Worm (Caenorhabditis elegans) whole organism, mixed stage, embryonic: ENCODE data around the gene lim-4.

Source experiments
- M03D4.4 ChIP-seq: sonication (generic microtip); optimal IDR thresholded peaks from 2 replicates; lab custom pipeline; 2017; ENCODE audit warnings: mild to moderate bottlenecking, missing genetic modification characterization, missing compliant biosample characterization
- bed-3 ChIP-seq: fragments of 200-800 bp; sonication (Bioruptor generic); optimal IDR thresholded peaks from 3 replicates; lab custom pipeline; 2018; ENCODE audit warnings: mild to moderate bottlenecking, missing genetic modification characterization, moderate library complexity, missing compliant biosample characterization
- blmp-1 ChIP-seq: fragments of 150-350 bp; optimal IDR thresholded peaks from 2 replicates; lab custom pipeline; 2014; ENCODE audit warnings: missing biosample characterization, missing genetic modification characterization
- ceh-39 ChIP-seq: fragments of 150-350 bp; optimal IDR thresholded peaks from 2 replicates; lab custom pipeline; 2014; ENCODE audit warnings: missing biosample characterization, missing genetic modification characterization
- ceh-43 ChIP-seq: fragments of 200-800 bp; sonication (Bioruptor generic); optimal IDR thresholded peaks from 2 replicates; lab custom pipeline; 2018; ENCODE audit warnings: mild to moderate bottlenecking, missing genetic modification characterization, moderate library complexity, missing compliant biosample characterization
- ceh-83 ChIP-seq: fragments of 200-800 bp; sonication (Bioruptor generic); optimal IDR thresholded peaks from 2 replicates; lab custom pipeline; 2018; ENCODE audit warnings: mild to moderate bottlenecking, missing genetic modification characterization, missing compliant biosample characterization
- ces-1 ChIP-seq: fragments of 150-350 bp; optimal IDR thresholded peaks from 2 replicates; lab custom pipeline; 2014; ENCODE audit warnings: missing biosample characterization, missing genetic modification reagents, missing genetic modification characterization
- cnd-1 ChIP-seq: fragments of 200-800 bp; sonication (Bioruptor generic); optimal IDR thresholded peaks from 2 replicates; lab custom pipeline; 2018; ENCODE audit warnings: mild to moderate bottlenecking, missing genetic modification characterization, missing compliant biosample characterization
- drap-1 ChIP-seq: fragments of 200-800 bp; sonication (Bioruptor generic); optimal IDR thresholded peaks from 3 replicates; lab custom pipeline; 2018; ENCODE audit warnings: mild to moderate bottlenecking, missing genetic modification characterization, missing compliant biosample characterization
- elt-1 ChIP-seq: sonication (generic microtip); optimal IDR thresholded peaks from 2 replicates; lab custom pipeline; 2017; ENCODE audit warnings: missing genetic modification characterization, mild to moderate bottlenecking, missing compliant biosample characterization, antibody characterized with exemption, moderate library complexity, borderline replicate concordance; ENCODE audit not compliant: insufficient read depth
- elt-3 ChIP-seq: fragments of 150-350 bp; optimal IDR thresholded peaks from 2 replicates; lab custom pipeline; 2014; ENCODE audit warnings: missing biosample characterization, missing genetic modification characterization
- flh-1 ChIP-seq: fragments of 200-800 bp; sonication (Bioruptor generic); optimal IDR thresholded peaks from 2 replicates; lab custom pipeline; 2018; ENCODE audit warnings: mild to moderate bottlenecking, missing genetic modification characterization, moderate library complexity, missing compliant biosample characterization
- ham-2 ChIP-seq: fragments of 200-800 bp; sonication (Bioruptor generic); optimal IDR thresholded peaks from 2 replicates; lab custom pipeline; 2018; ENCODE audit warnings: mild to moderate bottlenecking, missing genetic modification characterization, missing compliant biosample characterization
- lin-32 ChIP-seq: fragments of 200-800 bp; sonication (Bioruptor generic); optimal IDR thresholded peaks from 2 replicates; lab custom pipeline; 2018; ENCODE audit warnings: mild to moderate bottlenecking, missing genetic modification characterization, missing compliant biosample characterization
- lsy-2 ChIP-seq: fragments of 150-350 bp; optimal IDR thresholded peaks from 2 replicates; lab custom pipeline; 2014; ENCODE audit warnings: missing biosample characterization, missing genetic modification characterization
- mep-1 ChIP-seq: fragments of 150-350 bp; optimal IDR thresholded peaks from 2 replicates; lab custom pipeline; 2017; ENCODE audit warnings: missing biosample characterization, missing genetic modification reagents, missing genetic modification characterization, inconsistent platforms
- mls-2 ChIP-seq: sonication (generic microtip); optimal IDR thresholded peaks from 2 replicates; lab custom pipeline; 2016; ENCODE audit warnings: mild to moderate bottlenecking, missing genetic modification characterization, moderate library complexity, missing compliant biosample characterization
- nhr-12 ChIP-seq: fragments of 150-350 bp; optimal IDR thresholded peaks from 2 replicates; lab custom pipeline; 2014; ENCODE audit warnings: missing biosample characterization, missing genetic modification characterization
- nhr-237 ChIP-seq: fragments of 150-350 bp; optimal IDR thresholded peaks from 2 replicates; lab custom pipeline; 2014; ENCODE audit warnings: missing biosample characterization, missing genetic modification characterization
- nhr-28 ChIP-seq: fragments of 150-350 bp; optimal IDR thresholded peaks from 2 replicates; lab custom pipeline; 2014; ENCODE audit warnings: missing biosample characterization, missing genetic modification characterization
- nhr-76 ChIP-seq: sonication (generic microtip); optimal IDR thresholded peaks from 2 replicates; lab custom pipeline; 2017; ENCODE audit warnings: missing biosample characterization, missing genetic modification characterization
- pha-4 ChIP-seq: fragments of 150-350 bp; optimal IDR thresholded peaks from 2 replicates; lab custom pipeline; 2018; ENCODE audit warnings: missing biosample characterization, missing genetic modification reagents, missing genetic modification characterization
- sem-2 ChIP-seq: fragments of 200-800 bp; sonication (Bioruptor generic); optimal IDR thresholded peaks from 2 replicates; lab custom pipeline; 2018; ENCODE audit warnings: mild to moderate bottlenecking, missing genetic modification characterization, missing compliant biosample characterization
- snpc-4 ChIP-seq: fragments of 150-350 bp; optimal IDR thresholded peaks from 2 replicates; lab custom pipeline; 2014; ENCODE audit warnings: missing biosample characterization, missing genetic modification characterization
- sptf-1 ChIP-seq: sonication (generic microtip); optimal IDR thresholded peaks from 2 replicates; lab custom pipeline; 2017; ENCODE audit warnings: mild to moderate bottlenecking, missing genetic modification characterization, moderate library complexity, missing compliant biosample characterization
- tbx-8 ChIP-seq: fragments of 200-800 bp; sonication (Bioruptor generic); optimal IDR thresholded peaks from 2 replicates; lab custom pipeline; 2018; ENCODE audit warnings: mild to moderate bottlenecking, missing genetic modification characterization, moderate library complexity, missing compliant biosample characterization
- unc-120 ChIP-seq: sonication (generic microtip); optimal IDR thresholded peaks from 2 replicates; lab custom pipeline; 2017; ENCODE audit warnings: missing genetic modification characterization, missing compliant biosample characterization; ENCODE audit not compliant: poor library complexity, severe bottlenecking
- unc-39 ChIP-seq: fragments of 150-350 bp; optimal IDR thresholded peaks from 2 replicates; lab custom pipeline; 2014; ENCODE audit warnings: missing biosample characterization, missing genetic modification characterization
- unc-62 ChIP-seq: fragments of 150-350 bp; optimal IDR thresholded peaks from 2 replicates; lab custom pipeline; 2014; ENCODE audit warnings: missing biosample characterization, missing genetic modification reagents, missing genetic modification characterization
- zip-8 ChIP-seq: fragments of 150-350 bp; optimal IDR thresholded peaks from 2 replicates; lab custom pipeline; 2014; ENCODE audit warnings: missing biosample characterization, missing genetic modification characterization
- ztf-11 ChIP-seq: fragments of 150-350 bp; optimal IDR thresholded peaks from 2 replicates; lab custom pipeline; 2014; ENCODE audit warnings: missing biosample characterization, missing genetic modification characterization

Gene lim-4

ce11 chrX:3837752-3838159 is 35.6 kb downstream of the lim-4 start:
- TF ChIP-seq elt-1 (tag; lab: Kevin White, UChicago) (peak; percentile 75), unc-39 (tag; lab: Kevin White, UChicago) (no peak), sptf-1 (no peak), ham-2 (peak; percentile 16), mep-1 (tag; lab: Kevin White, UChicago) (no peak), unc-62 (GFP tag; lab: Kevin White, UChicago) (peak; percentile 7), blmp-1 (peak; percentile 73)

- TF ChIP-seq lsy-2 (no peak), ham-2 (no peak), unc-120 (tag; lab: Kevin White, UChicago) (no peak), nhr-12 (tag; lab: Kevin White, UChicago) (no peak), drap-1 (GFP tag; lab: Kevin White, UChicago) (no peak), ceh-39 (tag; lab: Kevin White, UChicago) (no peak), snpc-4 (tag; lab: Kevin White, UChicago) (no peak), nhr-237 (tag; lab: Kevin White, UChicago) (no peak), cnd-1 (no peak), bed-3 (GFP tag; lab: Kevin White, UChicago) (no peak), elt-1 (tag; lab: Kevin White, UChicago) (no peak), pha-4 (tag; lab: Kevin White, UChicago) (no peak), mls-2 (tag; lab: Kevin White, UChicago) (no peak)
- TF ChIP-seq, all 35 proteins: peak for 0
These were observed 37.7 kb downstream of the lim-4 start for ce11 chrX:3835632-3836031.

- TF ChIP-seq ceh-83 (GFP tag; lab: Kevin White, UChicago) = no peak
- no peak for TF ChIP-seq mep-1 (tag; lab: Kevin White, UChicago)
- TF ChIP-seq elt-3 (tag; lab: Kevin White, UChicago) = no peak
- TF ChIP-seq flh-1 (GFP tag; lab: Kevin White, UChicago) = no peak
- TF ChIP-seq zip-8 (tag; lab: Kevin White, UChicago) = peak; percentile 66
These were observed 39.1 kb downstream of the lim-4 start for ce11 chrX:3833964-3834840.

- TF ChIP-seq unc-120 (tag; lab: Kevin White, UChicago) = no peak
- no peak for TF ChIP-seq mls-2 (tag; lab: Kevin White, UChicago)
- no peak for TF ChIP-seq nhr-76
- no peak for TF ChIP-seq elt-1 (tag; lab: Kevin White, UChicago)
- TF ChIP-seq lsy-2 = no peak
- TF ChIP-seq tbx-8 = no peak
- no peak for TF ChIP-seq ceh-43 (GFP tag; lab: Kevin White, UChicago)
- TF ChIP-seq lin-32 (GFP tag; lab: Kevin White, UChicago) = no peak
- TF ChIP-seq, all 35 proteins: peak for 0
These were observed 41.2 kb downstream of the lim-4 start for ce11 chrX:3832059-3832641.

- TF ChIP-seq ham-2 (no peak), flh-1 (GFP tag; lab: Kevin White, UChicago) (no peak), sptf-1 (no peak), unc-39 (tag; lab: Kevin White, UChicago) (no peak), nhr-12 (tag; lab: Kevin White, UChicago) (no peak), M03D4.4 (no peak), lin-32 (GFP tag; lab: Kevin White, UChicago) (no peak), unc-62 (GFP tag; lab: Kevin White, UChicago) (no peak), bed-3 (GFP tag; lab: Kevin White, UChicago) (no peak), lsy-2 (no peak), ztf-11 (tag; lab: Kevin White, UChicago) (no peak), zip-8 (tag; lab: Kevin White, UChicago) (no peak), nhr-28 (tag; lab: Kevin White, UChicago) (no peak), mls-2 (tag; lab: Kevin White, UChicago) (no peak), elt-3 (tag; lab: Kevin White, UChicago) (no peak), elt-1 (tag; lab: Kevin White, UChicago) (no peak), ces-1 (GFP tag; lab: Kevin White, UChicago) (no peak), ceh-83 (GFP tag; lab: Kevin White, UChicago) (no peak), mep-1 (tag; lab: Kevin White, UChicago) (no peak), sem-2 (GFP tag; lab: Kevin White, UChicago) (no peak)
- TF ChIP-seq, all 35 proteins: peak for 0
These were observed 42.5 kb downstream of the lim-4 start for ce11 chrX:3830872-3831271.
